Worm (Caenorhabditis elegans): ENCODE results near the gene R07A4.4.
A peak's percentile ranks its signal among the peaks of the same experiment; 100 is the strongest.

Gene R07A4.4

DNA sequence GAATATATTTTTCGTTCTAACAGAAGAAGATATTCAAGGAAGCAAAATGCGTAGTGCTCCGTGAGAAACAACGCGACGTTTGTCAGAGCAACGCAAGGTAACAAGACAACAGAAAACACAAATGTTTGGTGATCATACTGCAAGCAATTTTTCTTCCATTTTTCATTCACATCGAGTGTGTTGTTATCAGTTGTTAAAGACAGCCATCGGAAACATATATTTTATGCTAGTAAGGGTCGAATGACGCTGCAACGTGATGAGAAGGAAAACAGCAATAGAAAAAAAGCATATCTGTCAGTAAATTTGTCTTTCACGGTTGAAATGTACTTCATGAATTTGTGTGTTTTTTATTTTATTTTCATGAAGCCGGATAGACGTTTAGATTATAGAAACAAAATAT lies 9.4 kb downstream of the R07A4.4 start:
- TF ChIP-seq elt-1 (tag; optimal IDR thresholded peaks at IDR 0.05) (no peak), pqm-1 (tag; optimal IDR thresholded peaks at IDR 0.05) (peak; percentile 19), elt-2 (tag; optimal IDR thresholded peaks at IDR 0.05) (peak; percentile 39)

DNA sequence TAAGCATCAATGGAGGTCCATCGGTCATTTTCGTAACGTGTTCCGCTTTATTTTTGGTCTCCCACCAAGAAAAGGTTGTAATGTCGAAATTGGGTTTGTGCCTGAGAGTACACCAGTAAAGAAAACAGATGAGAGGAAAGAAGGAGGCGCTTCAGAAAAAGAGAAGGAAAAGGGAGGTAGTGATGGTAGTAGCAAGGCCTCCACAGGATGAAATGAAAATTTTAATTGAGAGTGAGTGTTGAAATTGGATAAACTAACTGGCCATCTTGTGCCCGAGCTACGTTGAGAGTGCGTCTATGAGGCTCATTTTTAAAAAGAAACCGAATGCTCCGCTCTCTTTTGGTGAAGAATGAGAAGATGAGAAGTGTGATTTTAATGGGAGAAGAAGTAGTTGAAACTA lies 11.1 kb downstream of the R07A4.4 start, which contains the start of gene R07A4.2:
Gene R07A4.2 (minus strand): TSS at position 101 of the 400 bp plus-strand sequence.
- TF ChIP-seq ama-1 (optimal IDR thresholded peaks at IDR 0.05): no peak
- no peak for TF ChIP-seq nhr-43 (tag; optimal IDR thresholded peaks at IDR 0.05; ENCODE audit: poor library complexity, severe bottlenecking)
- TF ChIP-seq pha-4 (tag; optimal IDR thresholded peaks at IDR 0.05): no peak
- no peak for TF ChIP-seq elt-1 (tag; optimal IDR thresholded peaks at IDR 0.05)
- no peak for TF ChIP-seq nhr-77 (tag; optimal IDR thresholded peaks at IDR 0.05)
- TF ChIP-seq nhr-28 (tag; optimal IDR thresholded peaks at IDR 0.05): no peak
- no peak for TF ChIP-seq jun-1 (tag; optimal IDR thresholded peaks at IDR 0.05)
- no peak for TF ChIP-seq unc-39 (tag; optimal IDR thresholded peaks at IDR 0.05)
- TF ChIP-seq elt-2 (tag; optimal IDR thresholded peaks at IDR 0.05): no peak
- TF ChIP-seq unc-62 (GFP tag; optimal IDR thresholded peaks at IDR 0.05): no peak
- TF ChIP-seq tbx-2 (tag; optimal IDR thresholded peaks at IDR 0.05): no peak
- no peak for TF ChIP-seq aly-2 (tag; optimal IDR thresholded peaks at IDR 0.05)
- no peak for TF ChIP-seq nhr-12 (tag; optimal IDR thresholded peaks at IDR 0.05)
- no peak for TF ChIP-seq fos-1 (tag; optimal IDR thresholded peaks at IDR 0.05)
- no peak for TF ChIP-seq nhr-23 (tag; optimal IDR thresholded peaks at IDR 0.05)
- TF ChIP-seq zag-1 (tag; optimal IDR thresholded peaks at IDR 0.05): no peak
- no peak for TF ChIP-seq lin-39 (tag; optimal IDR thresholded peaks at IDR 0.05)

DNA sequence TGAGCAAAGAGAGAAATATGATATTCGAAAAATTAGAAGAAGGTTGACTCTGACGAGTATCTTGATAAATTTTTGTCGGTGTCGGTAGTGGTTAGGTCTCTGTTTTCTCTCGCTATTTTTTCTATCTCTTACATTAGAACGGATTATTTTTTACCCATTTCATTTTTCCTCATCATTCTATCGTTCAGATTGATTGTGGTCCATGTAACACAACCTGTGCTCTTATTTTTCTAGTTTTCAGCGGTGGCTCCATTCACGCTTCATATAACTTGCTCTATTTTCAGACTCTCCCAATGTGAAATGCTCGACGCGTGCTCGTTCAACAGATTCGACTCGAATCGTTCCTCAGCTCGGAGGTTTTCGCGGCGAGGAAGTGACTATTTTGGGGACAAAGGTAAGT lies 23.5 kb downstream of the R07A4.4 start, which contains the start of gene egl-36:
Gene egl-36 (plus strand): TSS at position 301 of the 400 bp plus-strand sequence.
- no peak for TF ChIP-seq tbx-2 (tag; optimal IDR thresholded peaks at IDR 0.05)
- TF ChIP-seq skn-1 (tag; optimal IDR thresholded peaks at IDR 0.05): no peak
- no peak for TF ChIP-seq hmg-11 (tag; optimal IDR thresholded peaks at IDR 0.05)

DNA sequence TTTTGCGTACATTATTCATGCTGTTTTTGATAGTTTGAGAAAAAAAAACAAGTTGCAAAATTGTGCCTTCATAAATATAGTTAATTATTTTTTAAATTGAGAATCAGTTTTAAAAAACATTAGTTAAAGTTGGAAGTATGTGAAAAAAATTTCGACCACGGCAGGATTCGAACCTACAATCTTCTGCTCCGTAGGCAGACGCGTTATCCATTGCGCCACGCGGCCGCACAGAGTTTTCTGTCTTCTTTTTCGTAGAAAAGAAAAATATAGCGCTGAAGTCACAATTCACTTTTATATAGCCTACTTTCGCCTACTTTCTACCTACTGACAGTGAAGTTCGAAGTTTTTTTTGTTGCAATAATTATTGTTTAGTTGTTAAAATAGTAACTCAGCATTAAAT lies 25.7 kb downstream of the R07A4.4 start:
- TF ChIP-seq fkh-10 (GFP tag; optimal IDR thresholded peaks at IDR 0.05) (no peak), nhr-43 (tag; optimal IDR thresholded peaks at IDR 0.05; ENCODE audit: poor library complexity, severe bottlenecking) (no peak), zag-1 (tag; optimal IDR thresholded peaks at IDR 0.05) (no peak), ceh-9 (tag; optimal IDR thresholded peaks at IDR 0.05) (no peak), lin-39 (tag; optimal IDR thresholded peaks at IDR 0.05) (no peak), ama-1 (optimal IDR thresholded peaks at IDR 0.05) (no peak), nhr-23 (tag; optimal IDR thresholded peaks at IDR 0.05) (no peak), nfya-1 (tag; optimal IDR thresholded peaks at IDR 0.05; ENCODE audit: insufficient read depth) (peak; percentile 22), elt-2 (tag; optimal IDR thresholded peaks at IDR 0.05) (peak; percentile 46)

DNA sequence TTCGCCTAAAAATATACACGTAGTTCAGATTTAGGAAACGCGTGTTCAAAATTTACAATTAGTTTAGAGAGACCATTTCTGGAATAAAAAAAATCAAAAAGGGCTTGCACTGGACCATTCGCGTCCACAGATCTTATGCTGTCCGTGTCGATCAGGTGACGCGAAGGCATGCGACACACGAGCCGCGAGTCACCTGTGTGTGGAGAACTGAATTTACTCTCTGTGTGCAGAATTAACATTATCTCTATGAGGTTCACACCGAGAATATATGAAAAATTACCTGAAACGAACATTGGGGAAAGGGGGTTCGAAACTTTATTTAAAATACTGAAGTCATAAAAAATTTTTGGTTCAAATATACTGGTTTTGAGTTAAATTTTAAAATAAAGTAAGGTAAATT lies 29.8 kb downstream of the R07A4.4 start:
- no peak for TF ChIP-seq eor-1 (tag; optimal IDR thresholded peaks at IDR 0.05)
- no peak for TF ChIP-seq egl-27 (tag; optimal IDR thresholded peaks at IDR 0.05)
- TF ChIP-seq fos-1 (tag; optimal IDR thresholded peaks at IDR 0.05): no peak
- no peak for TF ChIP-seq nhr-237 (tag; optimal IDR thresholded peaks at IDR 0.05)
- TF ChIP-seq lin-39 (tag; optimal IDR thresholded peaks at IDR 0.05): no peak
- TF ChIP-seq lsy-12 (tag; optimal IDR thresholded peaks at IDR 0.05): no peak
- TF ChIP-seq nhr-25 (tag; optimal IDR thresholded peaks at IDR 0.05): no peak
- no peak for TF ChIP-seq skn-1 (tag; optimal IDR thresholded peaks at IDR 0.05)
- no peak for TF ChIP-seq egl-5 (tag; optimal IDR thresholded peaks at IDR 0.05)
- TF ChIP-seq nhr-11 (tag; optimal IDR thresholded peaks at IDR 0.05): no peak
- no peak for TF ChIP-seq unc-39 (tag; optimal IDR thresholded peaks at IDR 0.05)
- no peak for TF ChIP-seq hmg-11 (tag; optimal IDR thresholded peaks at IDR 0.05)
- TF ChIP-seq R02D3.7 (tag; optimal IDR thresholded peaks at IDR 0.05): no peak
- TF ChIP-seq nhr-23 (tag; optimal IDR thresholded peaks at IDR 0.05): no peak

DNA sequence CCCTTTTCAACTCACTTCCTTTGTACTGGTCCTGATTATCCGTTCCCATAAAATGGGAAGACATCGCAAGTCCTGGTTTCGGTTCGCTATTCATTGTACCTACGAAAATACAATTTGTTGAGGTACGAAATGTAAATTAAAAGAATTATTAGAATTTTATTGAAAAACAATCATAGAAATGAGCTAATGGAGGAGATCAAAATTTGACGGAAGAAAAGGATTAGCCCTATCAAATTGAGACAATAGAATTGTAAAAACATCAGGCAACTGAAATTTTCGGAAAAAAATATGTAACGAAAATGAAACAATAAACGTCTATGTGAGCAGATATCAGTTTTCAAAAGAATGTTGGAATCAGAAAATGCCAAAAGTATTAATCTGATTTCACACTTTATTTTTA lies 35.6 kb downstream of the R07A4.4 start, which contains the start of gene mbr-1:
Gene mbr-1 (minus strand): TSS at position 101 of the 400 bp plus-strand sequence.
- TF ChIP-seq nhr-23 (tag; optimal IDR thresholded peaks at IDR 0.05) (no peak), snpc-4 (tag; optimal IDR thresholded peaks at IDR 0.05) (no peak), nhr-25 (tag; optimal IDR thresholded peaks at IDR 0.05) (no peak), ZK546.5 (tag; optimal IDR thresholded peaks at IDR 0.05) (no peak), pha-4 (tag; optimal IDR thresholded peaks at IDR 0.05) (no peak), ama-1 (optimal IDR thresholded peaks at IDR 0.05) (no peak), nhr-12 (tag; optimal IDR thresholded peaks at IDR 0.05) (no peak), fos-1 (tag; optimal IDR thresholded peaks at IDR 0.05) (no peak), nfya-1 (tag; optimal IDR thresholded peaks at IDR 0.05; ENCODE audit: insufficient read depth) (no peak), nhr-237 (tag; optimal IDR thresholded peaks at IDR 0.05) (no peak), aly-2 (tag; optimal IDR thresholded peaks at IDR 0.05) (no peak), fkh-10 (GFP tag; optimal IDR thresholded peaks at IDR 0.05) (no peak), nhr-28 (tag; optimal IDR thresholded peaks at IDR 0.05) (no peak), nhr-43 (tag; optimal IDR thresholded peaks at IDR 0.05; ENCODE audit: poor library complexity, severe bottlenecking) (no peak)
